Worm (Caenorhabditis elegans) whole organism, young adult: ENCODE results near the gene ints-6.

Experiments used
- fkh-3 ChIP-seq: sonication (generic microtip); optimal IDR thresholded peaks from 2 replicates; lab custom pipeline; 2016; ENCODE audit warnings: mild to moderate bottlenecking, missing genetic modification characterization, missing compliant biosample characterization
- sptf-2 ChIP-seq: fragments of 200-800 bp; sonication (Bioruptor generic); optimal IDR thresholded peaks from 2 replicates; lab custom pipeline; 2018; ENCODE audit warnings: mild to moderate bottlenecking, missing genetic modification characterization, missing compliant biosample characterization

DNA sequence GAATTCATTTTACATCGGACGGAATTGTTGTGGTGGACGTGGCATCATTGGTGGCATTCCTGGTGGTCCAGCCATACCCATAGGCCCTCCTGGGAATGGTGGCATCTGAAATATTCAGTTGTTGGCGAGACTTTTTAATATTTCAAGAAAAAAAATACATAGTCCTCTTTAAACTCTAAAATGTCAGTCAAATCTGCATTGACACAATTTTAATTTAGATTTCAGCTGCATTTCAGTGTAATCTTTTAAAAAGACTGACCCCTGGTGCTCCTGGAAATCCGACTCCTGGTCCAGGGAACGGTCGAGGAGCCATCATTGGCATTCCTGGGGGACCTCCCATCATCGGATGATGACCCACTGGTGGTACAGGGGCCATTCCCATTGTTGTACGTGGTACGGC, 4.6 kb upstream of the ints-6 start:
- TF ChIP-seq fkh-3 = no peak
- TF ChIP-seq sptf-2 (GFP tag; lab: Kevin White, UChicago) = no peak
